Worm (Caenorhabditis elegans) whole organism, young adult: ENCODE measurements around the gene chdh-1.

Source experiments
- B0261.1 ChIP-seq: sonication (generic microtip); optimal IDR thresholded peaks from 2 replicates; lab custom pipeline; 2016; ENCODE audit warnings: mild to moderate bottlenecking, missing genetic modification characterization, moderate library complexity, missing compliant biosample characterization
- F49E8.2 ChIP-seq: sonication (generic microtip); optimal IDR thresholded peaks from 3 replicates; lab custom pipeline; 2017; ENCODE audit warnings: missing genetic modification characterization, mild to moderate bottlenecking, missing compliant biosample characterization, antibody characterized with exemption, moderate library complexity; ENCODE audit not compliant: insufficient read depth
- F52B5.7 ChIP-seq: sonication (generic microtip); optimal IDR thresholded peaks from 2 replicates; lab custom pipeline; 2016; ENCODE audit warnings: mild to moderate bottlenecking, missing genetic modification characterization, missing compliant biosample characterization
- K11D2.4 ChIP-seq: fragments of 200-800 bp; sonication (Bioruptor generic); IDR thresholded peaks from 2 replicates; pipeline ENCODE4 v1.3.6; 2022; ENCODE audit warnings: missing genetic modification reagents, missing genetic modification characterization, missing compliant biosample characterization
- ZK185.1 ChIP-seq: sonication (generic microtip); optimal IDR thresholded peaks from 2 replicates; lab custom pipeline; 2016; ENCODE audit warnings: mild to moderate bottlenecking, missing genetic modification characterization, missing compliant biosample characterization; ENCODE audit not compliant: poor library complexity, severe bottlenecking
- atf-7 ChIP-seq: sonication (generic microtip); optimal IDR thresholded peaks from 2 replicates; lab custom pipeline; 2017; ENCODE audit warnings: mild to moderate bottlenecking, missing genetic modification characterization, missing compliant biosample characterization
- athp-1 ChIP-seq: sonication (generic microtip); optimal IDR thresholded peaks from 2 replicates; lab custom pipeline; 2017; ENCODE audit warnings: mild to moderate bottlenecking, missing genetic modification characterization, missing compliant biosample characterization
- attf-3 ChIP-seq: fragments of 200-800 bp; sonication (Bioruptor generic); conservative IDR thresholded peaks from 2 replicates; pipeline ENCODE4 v1.3.6; 2022; ENCODE audit warnings: missing genetic modification reagents, missing genetic modification characterization, missing compliant biosample characterization
- attf-5 ChIP-seq: fragments of 200-800 bp; sonication (Bioruptor generic); optimal IDR thresholded peaks from 2 replicates; lab custom pipeline; 2018; ENCODE audit warnings: mild to moderate bottlenecking, missing genetic modification characterization, missing compliant biosample characterization
- cebp-1 ChIP-seq, 2 experiments: fragments of 200-800 bp in 1 of 2; sonication (Bioruptor generic) in 1 of 2; sonication (generic microtip) in 1 of 2; IDR thresholded peaks in 1 of 2; optimal IDR thresholded peaks in 1 of 2; 2 replicates each; pipeline versions ENCODE4 v1.3.6 to Lab custom; 2017 to 2022; ENCODE audit warnings: missing compliant biosample characterization in 2 of 2, missing genetic modification characterization in 2 of 2, mild to moderate bottlenecking in 1 of 2, missing genetic modification reagents in 1 of 2, moderate library complexity in 1 of 2
- cebp-2 ChIP-seq: fragments of 200-800 bp; sonication (Bioruptor generic); IDR thresholded peaks from 2 replicates; pipeline ENCODE4 v1.3.6; 2022; ENCODE audit warnings: missing genetic modification characterization, missing compliant biosample characterization
- ceh-100 ChIP-seq: fragments of 200-800 bp; sonication (Bioruptor generic); IDR thresholded peaks from 2 replicates; pipeline ENCODE4 v1.3.6; 2022; ENCODE audit warnings: missing genetic modification reagents, missing genetic modification characterization, missing compliant biosample characterization
- ceh-27 ChIP-seq: fragments of 200-800 bp; sonication (Bioruptor generic); optimal IDR thresholded peaks from 2 replicates; lab custom pipeline; 2018; ENCODE audit warnings: mild to moderate bottlenecking, missing genetic modification characterization, moderate library complexity, missing compliant biosample characterization
- ceh-40 ChIP-seq: fragments of 200-800 bp; sonication (Bioruptor generic); IDR thresholded peaks from 2 replicates; pipeline ENCODE4 v1.3.6; 2022; ENCODE audit warnings: missing genetic modification characterization, missing compliant biosample characterization
- chd-7 ChIP-seq: sonication (generic microtip); optimal IDR thresholded peaks from 2 replicates; lab custom pipeline; 2016; ENCODE audit warnings: mild to moderate bottlenecking, missing genetic modification characterization, moderate library complexity, missing compliant biosample characterization
- efl-1 ChIP-seq: fragments of 150-350 bp; optimal IDR thresholded peaks from 2 replicates; lab custom pipeline; 2014; ENCODE audit warnings: missing biosample characterization, missing genetic modification reagents, missing genetic modification characterization
- ets-4 ChIP-seq: fragments of 200-800 bp; sonication (Bioruptor generic); optimal IDR thresholded peaks from 2 replicates; lab custom pipeline; 2018; ENCODE audit warnings: mild to moderate bottlenecking, missing genetic modification characterization, missing compliant biosample characterization
- gei-17 ChIP-seq: fragments of 200-800 bp; sonication (Bioruptor generic); optimal IDR thresholded peaks from 2 replicates; lab custom pipeline; 2018; ENCODE audit warnings: mild to moderate bottlenecking, missing genetic modification characterization, missing compliant biosample characterization
- him-1 ChIP-seq: sonication (generic microtip); optimal IDR thresholded peaks from 2 replicates; lab custom pipeline; 2016; ENCODE audit warnings: missing genotype, missing genetic modification reagents, missing genetic modification characterization, missing compliant biosample characterization
- hmg-20 ChIP-seq: fragments of 200-800 bp; sonication (Bioruptor generic); IDR thresholded peaks from 2 replicates; pipeline ENCODE4 v1.3.6; 2022; ENCODE audit warnings: missing genetic modification reagents, missing genetic modification characterization, missing compliant biosample characterization
- hsf-1 ChIP-seq: fragments of 200-800 bp; sonication (Bioruptor generic); IDR thresholded peaks from 2 replicates; pipeline ENCODE4 v1.3.6; 2022; ENCODE audit warnings: missing genetic modification reagents, missing genetic modification characterization, missing compliant biosample characterization
- let-526 ChIP-seq: fragments of 200-800 bp; sonication (Bioruptor generic); IDR thresholded peaks from 2 replicates; pipeline ENCODE4 v1.3.6; 2022; ENCODE audit warnings: missing genetic modification reagents, missing genetic modification characterization, missing compliant biosample characterization
- let-607 ChIP-seq, 2 experiments: fragments of 200-800 bp in 1 of 2; sonication (Bioruptor generic) in 1 of 2; sonication (generic microtip) in 1 of 2; optimal IDR thresholded peaks; 2 replicates each; lab custom pipeline; 2016 to 2018; ENCODE audit warnings: mild to moderate bottlenecking in 2 of 2, missing compliant biosample characterization in 2 of 2, missing genetic modification characterization in 2 of 2, moderate library complexity in 2 of 2, missing genotype in 1 of 2
- lin-35 ChIP-seq, 3 experiments: fragments of 150-350 bp in 2 of 3; sonication (generic microtip) in 1 of 3; optimal IDR thresholded peaks; 2 replicates each; lab custom pipeline; 2014 to 2018; ENCODE audit warnings: missing biosample characterization in 3 of 3, missing genetic modification characterization in 3 of 3, missing genetic modification reagents in 3 of 3
- lir-1 ChIP-seq: fragments of 200-800 bp; sonication (Bioruptor generic); conservative IDR thresholded peaks from 2 replicates; pipeline ENCODE4 v1.3.6; 2022; ENCODE audit warnings: missing genetic modification reagents, missing genetic modification characterization, missing compliant biosample characterization
- madf-3 ChIP-seq: fragments of 200-800 bp; sonication (Bioruptor generic); IDR thresholded peaks from 2 replicates; pipeline ENCODE4 v1.3.6; 2022; ENCODE audit warnings: missing genetic modification reagents, missing genetic modification characterization, missing compliant biosample characterization
- madf-6 ChIP-seq: fragments of 200-800 bp; sonication (Bioruptor generic); IDR thresholded peaks from 2 replicates; pipeline ENCODE4 v1.3.6; 2022; ENCODE audit warnings: missing genetic modification reagents, missing genetic modification characterization, missing compliant biosample characterization
- madf-8 ChIP-seq: fragments of 200-800 bp; sonication (Bioruptor generic); conservative IDR thresholded peaks from 2 replicates; pipeline ENCODE4 v1.3.6; 2022; ENCODE audit warnings: missing genetic modification reagents, missing genetic modification characterization, missing compliant biosample characterization
- mcd-1 ChIP-seq: fragments of 200-800 bp; sonication (Bioruptor generic); IDR thresholded peaks from 2 replicates; pipeline ENCODE4 v1.3.6; 2022; ENCODE audit warnings: missing genetic modification reagents, missing genetic modification characterization, missing compliant biosample characterization
- mes-4 ChIP-seq: sonication (generic microtip); optimal IDR thresholded peaks from 2 replicates; lab custom pipeline; 2016; ENCODE audit warnings: missing genotype, missing genetic modification characterization, missing compliant biosample characterization
- nfya-1 ChIP-seq: sonication (generic microtip); optimal IDR thresholded peaks from 2 replicates; lab custom pipeline; 2017; ENCODE audit warnings: antibody characterized with exemption, missing compliant biosample characterization, missing genetic modification characterization, borderline replicate concordance; ENCODE audit not compliant: insufficient read depth
- nfya-2 ChIP-seq: fragments of 200-800 bp; sonication (Bioruptor generic); IDR thresholded peaks from 2 replicates; pipeline ENCODE4 v1.3.6; 2022; ENCODE audit warnings: missing genetic modification reagents, missing genetic modification characterization, missing compliant biosample characterization
- nfyb-1 ChIP-seq: fragments of 200-800 bp; sonication (Bioruptor generic); IDR thresholded peaks from 2 replicates; pipeline ENCODE4 v1.3.6; 2022; ENCODE audit warnings: missing genetic modification reagents, missing genetic modification characterization, missing compliant biosample characterization
- nhr-120 ChIP-seq: fragments of 200-800 bp; sonication (Bioruptor generic); IDR thresholded peaks from 2 replicates; pipeline ENCODE4 v1.3.6; 2022; ENCODE audit warnings: missing genetic modification characterization, missing compliant biosample characterization
- nhr-80 ChIP-seq: sonication (generic microtip); optimal IDR thresholded peaks from 2 replicates; lab custom pipeline; 2016; ENCODE audit warnings: missing genetic modification characterization, missing compliant biosample characterization
- repo-1 ChIP-seq: sonication (generic microtip); optimal IDR thresholded peaks from 2 replicates; lab custom pipeline; 2017; ENCODE audit warnings: mild to moderate bottlenecking, missing genetic modification characterization, missing compliant biosample characterization
- snpc-3.4 ChIP-seq: sonication (generic microtip); optimal IDR thresholded peaks from 2 replicates; lab custom pipeline; 2017; ENCODE audit warnings: missing genetic modification characterization, mild to moderate bottlenecking, missing compliant biosample characterization, antibody characterized with exemption, moderate library complexity, missing genotype, missing genetic modification reagents
- tbp1 ChIP-seq: fragments of 200-800 bp; sonication (Bioruptor generic); optimal IDR thresholded peaks from 2 replicates; lab custom pipeline; 2018; ENCODE audit warnings: mild to moderate bottlenecking, missing genetic modification characterization, missing compliant biosample characterization
- tlf-1 ChIP-seq: fragments of 200-800 bp; sonication (Bioruptor generic); optimal IDR thresholded peaks from 2 replicates; lab custom pipeline; 2018; ENCODE audit warnings: mild to moderate bottlenecking, missing genetic modification characterization, missing compliant biosample characterization
- unc-130 ChIP-seq: sonication (generic microtip); optimal IDR thresholded peaks from 2 replicates; lab custom pipeline; 2016; ENCODE audit warnings: missing genetic modification reagents, missing genetic modification characterization, missing compliant biosample characterization
- xnd-1 ChIP-seq: sonication (generic microtip); optimal IDR thresholded peaks from 2 replicates; lab custom pipeline; 2016; ENCODE audit warnings: missing genotype, missing genetic modification reagents, missing genetic modification characterization, missing compliant biosample characterization
- ztf-18 ChIP-seq: sonication (generic microtip); optimal IDR thresholded peaks from 2 replicates; lab custom pipeline; 2016; ENCODE audit warnings: missing genotype, mild to moderate bottlenecking, missing genetic modification characterization, missing compliant biosample characterization
- ztf-22 ChIP-seq: fragments of 200-800 bp; sonication (Bioruptor generic); optimal IDR thresholded peaks from 2 replicates; lab custom pipeline; 2018; ENCODE audit warnings: mild to moderate bottlenecking, missing genetic modification characterization, moderate library complexity, missing compliant biosample characterization
- ztf-25 ChIP-seq: fragments of 200-800 bp; sonication (Bioruptor generic); IDR thresholded peaks from 2 replicates; pipeline ENCODE4 v1.3.6; 2022; ENCODE audit warnings: missing genetic modification reagents, missing genetic modification characterization, missing compliant biosample characterization
- ztf-26 ChIP-seq: sonication (generic microtip); optimal IDR thresholded peaks from 2 replicates; lab custom pipeline; 2017; ENCODE audit warnings: missing genetic modification characterization, missing compliant biosample characterization
- ztf-6 ChIP-seq: fragments of 200-800 bp; sonication (Bioruptor generic); IDR thresholded peaks from 2 replicates; pipeline ENCODE4 v1.3.6; 2022; ENCODE audit warnings: missing genetic modification reagents, missing genetic modification characterization, missing compliant biosample characterization

Gene chdh-1

ce11 chrII:8742006-8742847 is 43.5 kb upstream of the chdh-1 start (continued):
- TF ChIP-seq ceh-100 (no peak), xnd-1 (tag; lab: Kevin White, UChicago) (no peak), mcd-1 (GFP tag; lab: Robert Waterston, UW) (0 out of 2 replicates have a peak, but pooled peaks have one; percentile 21), F49E8.2 (tag; lab: Kevin White, UChicago) (no peak), cebp-1 (GFP tag; IDR thresholded peaks at IDR 0.05; lab: Robert Waterston, UW) (0 out of 2 replicates have a peak, but pooled peaks have one; percentile 14), cebp-1 (tag; optimal IDR thresholded peaks at IDR 0.05; lab: Kevin White, UChicago) (peak; percentile 41), nhr-120 (GFP tag; lab: Robert Waterston, UW) (no peak), ceh-27 (no peak), madf-3 (GFP tag; lab: Robert Waterston, UW) (0 out of 2 replicates have a peak, but pooled peaks have one; percentile 21), cebp-2 (no peak), nfya-1 (tag; lab: Kevin White, UChicago) (no peak), attf-3 (no peak), ets-4 (GFP tag; lab: Kevin White, UChicago) (no peak), tlf-1 (peak; percentile 33), let-607 (tag; optimal IDR thresholded peaks at IDR 0.05; lab: Kevin White, UChicago) (peak in 1 of 2 experiments; percentile 22), attf-5 (no peak), chd-7 (peak; percentile 67), ztf-18 (tag; lab: Kevin White, UChicago) (no peak), madf-6 (GFP tag; lab: Robert Waterston, UW) (no peak), madf-8 (GFP tag; lab: Robert Waterston, UW) (no peak), let-526 (no peak; the same call in 1 of the 2 replicates), gei-17 (GFP tag; lab: Kevin White, UChicago) (no peak), nfyb-1 (GFP tag; lab: Robert Waterston, UW) (peak; percentile 26; the same call in 1 of the 2 replicates), ztf-22 (GFP tag; lab: Kevin White, UChicago) (no peak), F52B5.7 (no peak), ceh-40 (GFP tag; lab: Robert Waterston, UW) (no peak), unc-130 (GFP tag; lab: Kevin White, UChicago) (no peak), B0261.1 (no peak), nhr-80 (tag; lab: Kevin White, UChicago) (peak; percentile 16), tbp1 (GFP tag; lab: Kevin White, UChicago) (no peak), K11D2.4 (GFP tag; lab: Robert Waterston, UW) (peak; percentile 67), mes-4 (tag; lab: Kevin White, UChicago) (no peak), efl-1 (GFP tag; lab: Kevin White, UChicago) (no peak), athp-1 (tag; lab: Kevin White, UChicago) (no peak), nfya-2 (GFP tag; lab: Robert Waterston, UW) (no peak), ztf-6 (GFP tag; lab: Robert Waterston, UW) (no peak), atf-7 (tag; lab: Kevin White, UChicago) (no peak), ZK185.1 (tag; lab: Kevin White, UChicago) (no peak), hsf-1 (GFP tag; lab: Robert Waterston, UW) (0 out of 2 replicates have a peak, but pooled peaks have one; percentile 44), him-1 (tag; lab: Kevin White, UChicago) (no peak), repo-1 (tag; lab: Kevin White, UChicago) (no peak), lir-1 (GFP tag; lab: Robert Waterston, UW) (0 out of 2 replicates have a peak, but pooled peaks have one; percentile 6), ztf-25 (GFP tag; lab: Robert Waterston, UW) (no peak), snpc-3.4 (tag; lab: Kevin White, UChicago) (no peak), lin-35 (GFP tag; optimal IDR thresholded peaks at IDR 0.05; lab: Kevin White, UChicago) (no peak), ztf-26 (tag; lab: Kevin White, UChicago) (peak; percentile 80), hmg-20 (GFP tag; lab: Robert Waterston, UW) (no peak)
